Worm (Caenorhabditis elegans): ENCODE measurements around the gene klp-7.

DNA sequence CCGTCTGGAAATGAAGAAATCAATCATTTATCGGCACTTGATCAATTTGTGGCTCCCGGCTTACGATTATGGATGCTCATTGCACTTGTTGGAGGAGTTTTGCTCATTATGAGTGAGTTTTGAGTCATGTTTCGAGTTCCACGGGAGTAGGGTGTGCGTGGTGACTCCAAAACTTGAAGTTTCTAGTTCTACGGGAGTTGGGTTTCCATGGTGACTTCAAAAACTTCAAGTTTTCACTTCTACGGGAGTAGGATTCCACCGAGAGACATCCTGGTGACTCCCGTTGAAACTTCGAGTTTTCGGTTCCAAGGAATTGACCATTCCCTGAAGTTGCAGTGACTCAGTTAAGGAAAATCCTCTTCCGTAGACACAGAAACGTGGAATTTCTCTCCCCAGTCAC is 51.1 kb downstream of the klp-7 start:
- TF ChIP-seq mdl-1 (tag; optimal IDR thresholded peaks at IDR 0.05) = no peak
- TF ChIP-seq skn-1 (tag; optimal IDR thresholded peaks at IDR 0.05) = no peak
- TF ChIP-seq gei-8 (GFP tag; optimal IDR thresholded peaks at IDR 0.05) = no peak
- TF ChIP-seq ztf-11 (tag; optimal IDR thresholded peaks at IDR 0.05) = no peak
- TF ChIP-seq R02D3.7 (tag; optimal IDR thresholded peaks at IDR 0.05) = no peak
